Fruit fly (Drosophila melanogaster) whole organism, embryonic: ENCODE data around the gene waw.

Experiments used
- B-H1 ChIP-seq: fragments of 200-800 bp; sonication (Bioruptor generic); IDR thresholded peaks from 3 replicates; pipeline ENCODE4 v1.3.6; 2022; ENCODE audit warnings: missing biosample characterization, missing genetic modification characterization
- CG10267 ChIP-seq: fragments of 200-800 bp; sonication (Bioruptor generic); optimal IDR thresholded peaks from 2 replicates; lab custom pipeline; 2018; ENCODE audit warnings: missing biosample characterization, mild to moderate bottlenecking, missing genetic modification characterization, moderate library complexity
- CG10543 ChIP-seq: fragments of 200-800 bp; sonication (Bioruptor generic); optimal IDR thresholded peaks from 3 replicates; lab custom pipeline; 2017; ENCODE audit warnings: missing biosample characterization, mild to moderate bottlenecking, missing genetic modification characterization, moderate library complexity
- CG11085 ChIP-seq: fragments of 200-800 bp; sonication (Bioruptor generic); IDR thresholded peaks from 2 replicates; pipeline ENCODE4 v1.3.6; 2022; ENCODE audit warnings: missing biosample characterization, missing genetic modification characterization
- CG11695 ChIP-seq: fragments of 200-800 bp; sonication (Bioruptor generic); IDR thresholded peaks from 3 replicates; pipeline ENCODE4 v1.3.6; 2022; ENCODE audit warnings: missing biosample characterization, missing genetic modification characterization
- CG11696 ChIP-seq: fragments of 200-800 bp; sonication (Bioruptor generic); IDR thresholded peaks from 2 replicates; pipeline ENCODE4 v1.3.6; 2022; ENCODE audit warnings: missing biosample characterization, missing genetic modification characterization
- CG14710 ChIP-seq: fragments of 200-800 bp; sonication (Bioruptor generic); optimal IDR thresholded peaks from 3 replicates; lab custom pipeline; 2019; ENCODE audit warnings: missing biosample characterization, mild to moderate bottlenecking, missing genetic modification characterization, moderate library complexity
- CG15479 ChIP-seq: fragments of 200-800 bp; sonication (Bioruptor generic); optimal IDR thresholded peaks from 3 replicates; lab custom pipeline; 2019; ENCODE audit warnings: missing biosample characterization, mild to moderate bottlenecking, missing genetic modification characterization, moderate library complexity
- CG17568 ChIP-seq: fragments of 200-800 bp; sonication (Bioruptor generic); optimal IDR thresholded peaks from 2 replicates; lab custom pipeline; 2018; ENCODE audit warnings: missing biosample characterization, mild to moderate bottlenecking, missing genetic modification characterization, moderate library complexity
- CG18011 ChIP-seq: fragments of 200-800 bp; sonication (Bioruptor generic); optimal IDR thresholded peaks from 2 replicates; lab custom pipeline; 2017; ENCODE audit warnings: missing biosample characterization, missing genetic modification characterization, mild to moderate bottlenecking, moderate library complexity, missing genotype
- CG18599 ChIP-seq: fragments of 200-800 bp; sonication (Bioruptor generic); optimal IDR thresholded peaks from 3 replicates; lab custom pipeline; 2017; ENCODE audit warnings: missing biosample characterization, missing genetic modification characterization, mild to moderate bottlenecking, moderate library complexity, missing genetic modification reagents
- CG34422 ChIP-seq: fragments of 200-800 bp; sonication (Bioruptor generic); IDR thresholded peaks from 3 replicates; pipeline ENCODE4 v1.3.6; 2022; ENCODE audit warnings: missing biosample characterization, missing genetic modification characterization
- CG5180 ChIP-seq: fragments of 200-800 bp; sonication (Bioruptor generic); optimal IDR thresholded peaks from 3 replicates; lab custom pipeline; 2017; ENCODE audit warnings: missing biosample characterization, missing genetic modification characterization, mild to moderate bottlenecking, moderate library complexity, missing genetic modification reagents
- CG6272 ChIP-seq: fragments of 200-800 bp; sonication (Bioruptor generic); IDR thresholded peaks from 2 replicates; pipeline ENCODE4 v1.3.6; 2022; ENCODE audit warnings: missing biosample characterization, missing genetic modification characterization
- CG6791 ChIP-seq: fragments of 200-800 bp; sonication (Bioruptor generic); IDR thresholded peaks from 3 replicates; pipeline ENCODE4 v1.3.6; 2022; ENCODE audit warnings: missing biosample characterization, missing genetic modification characterization; ENCODE audit not compliant: partially characterized antibody
- CG8944 ChIP-seq: fragments of 200-800 bp; sonication (Bioruptor generic); optimal IDR thresholded peaks from 3 replicates; lab custom pipeline; 2016; ENCODE audit warnings: missing biosample characterization, missing genetic modification characterization
- CG9876 ChIP-seq: fragments of 200-800 bp; sonication (Bioruptor generic); optimal IDR thresholded peaks from 2 replicates; lab custom pipeline; 2016; ENCODE audit warnings: missing biosample characterization, missing genetic modification characterization
- D19B ChIP-seq: fragments of 200-800 bp; sonication (Bioruptor generic); optimal IDR thresholded peaks from 2 replicates; lab custom pipeline; 2017; ENCODE audit warnings: missing biosample characterization, mild to moderate bottlenecking, missing genetic modification characterization
- Deaf1 ChIP-seq: fragments of 200-800 bp; optimal IDR thresholded peaks from 3 replicates; lab custom pipeline; 2019; ENCODE audit warnings: missing biosample characterization, mild to moderate bottlenecking, missing genetic modification characterization, moderate library complexity
- Drgx ChIP-seq: fragments of 200-800 bp; sonication (Bioruptor generic); IDR thresholded peaks from 2 replicates; pipeline ENCODE4 v1.3.6; 2022; ENCODE audit warnings: missing biosample characterization, missing genetic modification characterization
- H15 ChIP-seq: fragments of 200-800 bp; sonication (Bioruptor generic); IDR thresholded peaks from 3 replicates; pipeline ENCODE4 v1.3.6; 2022; ENCODE audit warnings: missing biosample characterization, missing genetic modification characterization
- HLH3B ChIP-seq: fragments of 200-800 bp; sonication (Bioruptor generic); IDR thresholded peaks from 2 replicates; pipeline ENCODE4 v1.3.6; 2022; ENCODE audit warnings: missing biosample characterization, missing genetic modification characterization
- HLH4C ChIP-seq: fragments of 200-800 bp; sonication (Bioruptor generic); IDR thresholded peaks from 3 replicates; pipeline ENCODE4 v1.3.6; 2022; ENCODE audit warnings: missing biosample characterization, missing genetic modification characterization; ENCODE audit not compliant: partially characterized antibody
- HmgZ ChIP-seq: fragments of 200-800 bp; sonication (Bioruptor generic); optimal IDR thresholded peaks from 2 replicates; lab custom pipeline; 2018; ENCODE audit warnings: missing biosample characterization, mild to moderate bottlenecking, missing genetic modification characterization
- Mad ChIP-seq: fragments of 200-800 bp; sonication (Bioruptor generic); optimal IDR thresholded peaks from 2 replicates; lab custom pipeline; 2016; ENCODE audit warnings: missing biosample characterization, missing genetic modification characterization
- Myb ChIP-seq: fragments of 200-800 bp; sonication (Bioruptor generic); optimal IDR thresholded peaks from 2 replicates; lab custom pipeline; 2016; ENCODE audit warnings: missing biosample characterization, missing genetic modification characterization
- NK7.1 ChIP-seq: fragments of 200-800 bp; sonication (Bioruptor generic); optimal IDR thresholded peaks from 3 replicates; lab custom pipeline; 2016; ENCODE audit warnings: missing biosample characterization, missing genetic modification characterization
- Ptx1 ChIP-seq: fragments of 200-800 bp; sonication (Bioruptor generic); IDR thresholded peaks from 2 replicates; pipeline ENCODE4 v1.3.6; 2022; ENCODE audit warnings: missing biosample characterization, missing genetic modification characterization
- Side ChIP-seq: fragments of 200-800 bp; sonication (Bioruptor generic); optimal IDR thresholded peaks from 2 replicates; lab custom pipeline; 2016; ENCODE audit warnings: missing biosample characterization, missing genetic modification characterization
- bowl ChIP-seq: fragments of 200-800 bp; sonication (Bioruptor generic); IDR thresholded peaks from 2 replicates; pipeline ENCODE4 v1.3.6; 2022; ENCODE audit warnings: missing biosample characterization, missing genetic modification characterization
- br ChIP-seq: fragments of >200 bp; optimal IDR thresholded peaks from 2 replicates; lab custom pipeline; 2017
- bsh ChIP-seq, 2 experiments: fragments of 200-800 bp; sonication (Bioruptor generic); optimal IDR thresholded peaks; 2 replicates each; lab custom pipeline; 2017 to 2018; ENCODE audit warnings: mild to moderate bottlenecking in 2 of 2, missing biosample characterization in 2 of 2, missing genetic modification characterization in 2 of 2, moderate library complexity in 1 of 2
- cwo ChIP-seq: fragments of 200-800 bp; sonication (Bioruptor generic); optimal IDR thresholded peaks from 3 replicates; lab custom pipeline; 2017; ENCODE audit warnings: missing biosample characterization, missing genetic modification characterization, mild to moderate bottlenecking, moderate library complexity, missing genetic modification reagents
- dm ChIP-seq: fragments of 200-800 bp; sonication (Bioruptor generic); optimal IDR thresholded peaks from 3 replicates; lab custom pipeline; 2016; ENCODE audit warnings: missing biosample characterization, missing genetic modification characterization
- dmrt99B ChIP-seq: fragments of 200-800 bp; sonication (Bioruptor generic); optimal IDR thresholded peaks from 2 replicates; lab custom pipeline; 2018; ENCODE audit warnings: missing biosample characterization, mild to moderate bottlenecking, missing genetic modification characterization, moderate library complexity
- ewg ChIP-seq: fragments of 200-800 bp; sonication (Bioruptor generic); optimal IDR thresholded peaks from 3 replicates; lab custom pipeline; 2017; ENCODE audit warnings: mild to moderate bottlenecking, missing biosample characterization, missing genetic modification reagents, missing genetic modification characterization
- hb ChIP-seq: fragments of 200-800 bp; sonication (Bioruptor generic); IDR thresholded peaks from 3 replicates; pipeline ENCODE4 v1.3.6; 2022; ENCODE audit warnings: missing biosample characterization, missing genetic modification characterization; ENCODE audit not compliant: partially characterized antibody
- inv ChIP-seq: fragments of 200-800 bp; sonication (Bioruptor generic); IDR thresholded peaks from 2 replicates; pipeline ENCODE4 v1.3.6; 2022; ENCODE audit warnings: missing biosample characterization, missing genetic modification characterization; ENCODE audit not compliant: partially characterized antibody
- kni ChIP-seq: fragments of 200-800 bp; sonication (Bioruptor generic); optimal IDR thresholded peaks from 3 replicates; lab custom pipeline; 2017; ENCODE audit warnings: mild to moderate bottlenecking, missing biosample characterization, missing genetic modification reagents, missing genetic modification characterization
- lmd ChIP-seq: fragments of 200-800 bp; sonication (Bioruptor generic); IDR thresholded peaks from 2 replicates; pipeline ENCODE4 v1.3.6; 2022; ENCODE audit warnings: missing biosample characterization, missing genetic modification characterization
- mam ChIP-seq: fragments of 200-800 bp; sonication (Bioruptor generic); optimal IDR thresholded peaks from 3 replicates; lab custom pipeline; 2016; ENCODE audit warnings: missing biosample characterization, missing genetic modification characterization
- nerfin-2 ChIP-seq: fragments of 200-800 bp; sonication (Bioruptor generic); IDR thresholded peaks from 2 replicates; pipeline ENCODE4 v1.3.6; 2022; ENCODE audit warnings: missing biosample characterization, missing genetic modification characterization; ENCODE audit not compliant: partially characterized antibody
- org-1 ChIP-seq: fragments of 200-800 bp; sonication (Bioruptor generic); optimal IDR thresholded peaks from 2 replicates; lab custom pipeline; 2017; ENCODE audit warnings: missing biosample characterization, missing genetic modification characterization
- otp ChIP-seq: fragments of 200-800 bp; sonication (Bioruptor generic); IDR thresholded peaks from 3 replicates; pipeline ENCODE4, ENCODE4 v1.3.6; 2022; ENCODE audit warnings: missing biosample characterization, missing genetic modification characterization
- seq ChIP-seq: fragments of 200-800 bp; sonication (Bioruptor generic); IDR thresholded peaks from 2 replicates; pipeline ENCODE4 v1.3.6; 2022; ENCODE audit warnings: missing biosample characterization, missing genetic modification characterization
- stwl ChIP-seq: fragments of 200-800 bp; sonication (Bioruptor generic); optimal IDR thresholded peaks from 3 replicates; lab custom pipeline; 2018; ENCODE audit warnings: missing biosample characterization, mild to moderate bottlenecking, missing genetic modification characterization, moderate library complexity
- sug ChIP-seq: fragments of 200-800 bp; optimal IDR thresholded peaks from 2 replicates; lab custom pipeline; 2019; ENCODE audit warnings: missing biosample characterization, mild to moderate bottlenecking, missing genetic modification characterization, moderate library complexity
- tin ChIP-seq: fragments of 200-800 bp; sonication (Bioruptor generic); optimal IDR thresholded peaks from 3 replicates; lab custom pipeline; 2016; ENCODE audit warnings: missing biosample characterization, missing genetic modification characterization

Gene waw

dm6 chrX:21373659-21374426 lies 11.0 kb downstream of the waw start, which contains the start of gene slgA (continued):
- TF ChIP-seq CG5180 (no peak), br (lab: Kevin White, UChicago) (no peak), hb (GFP tag; lab: Robert Waterston, UW) (peak; percentile 63; the same call in 1 of the 3 replicates), dmrt99B (tag; lab: Kevin White, UChicago) (no peak), CG8944 (GFP tag; lab: Kevin White, UChicago) (peak; percentile 34), kni (no peak), otp (GFP tag; lab: Robert Waterston, UW) (no peak; the same call in 2 of the 3 replicates), CG11696 (GFP tag; lab: Robert Waterston, UW) (peak; percentile 87), CG10267 (tag; lab: Kevin White, UChicago) (peak; percentile 94), ewg (GFP tag; lab: Kevin White, UChicago) (peak; percentile 13), CG10543 (peak; percentile 42), HLH3B (GFP tag; lab: Robert Waterston, UW) (0 out of 2 replicates have a peak, but pooled peaks have one; percentile 21), Mad (peak; percentile 31), NK7.1 (GFP tag; lab: Kevin White, UChicago) (no peak), CG9876 (GFP tag; lab: Kevin White, UChicago) (peak; percentile 19), sug (tag; lab: Kevin White, UChicago) (peak; percentile 92), H15 (no peak), CG6791 (peak; percentile 78), bowl (no peak), tin (GFP tag; lab: Kevin White, UChicago) (peak; percentile 1), seq (GFP tag; lab: Robert Waterston, UW) (no peak), CG11695 (GFP tag; lab: Robert Waterston, UW) (no peak), inv (GFP tag; lab: Robert Waterston, UW) (peak; percentile 55), mam (peak; percentile 69), cwo (GFP tag; lab: Kevin White, UChicago) (peak; percentile 93), HmgZ (tag; lab: Kevin White, UChicago) (peak; percentile 78), CG17568 (GFP tag; lab: Kevin White, UChicago) (no peak), CG6272 (GFP tag; lab: Robert Waterston, UW) (no peak), CG34422 (GFP tag; lab: Robert Waterston, UW) (peak; percentile 40; the same call in 2 of the 3 replicates), stwl (tag; lab: Kevin White, UChicago) (peak; percentile 77), HLH4C (peak; percentile 52; the same call in 1 of the 3 replicates), CG15479 (GFP tag; lab: Kevin White, UChicago) (no peak), Drgx (GFP tag; lab: Robert Waterston, UW) (no peak), Side (GFP tag; lab: Kevin White, UChicago) (peak; percentile 8), Myb (peak; percentile 75), D19B (no peak), Ptx1 (peak; percentile 7; the same call in 1 of the 2 replicates), CG11085 (GFP tag; lab: Robert Waterston, UW) (no peak), bsh (GFP tag; optimal IDR thresholded peaks at IDR 0.05; lab: Kevin White, UChicago) (no peak), dm (peak; percentile 52), Deaf1 (tag; lab: Kevin White, UChicago) (peak; percentile 57), lmd (peak; percentile 44; the same call in 1 of the 2 replicates), B-H1 (GFP tag; lab: Robert Waterston, UW) (no peak), org-1 (no peak), CG14710 (tag; lab: Kevin White, UChicago) (peak; percentile 59), CG18599 (GFP tag; lab: Kevin White, UChicago) (peak; percentile 19), CG18011 (no peak), nerfin-2 (GFP tag; lab: Robert Waterston, UW) (no peak; the same call in 1 of the 2 replicates)
